Fruit fly (Drosophila melanogaster): ENCODE measurements around the gene Rev1.

Rev1 gene

dm6 chr3L:681793-682369 lies 27.7 kb downstream of the Rev1 start (continued):
- TF ChIP-seq nerfin-1 (tag; optimal IDR thresholded peaks at IDR 0.05) = peak; percentile 61
- TF ChIP-seq Dref (GFP tag; IDR thresholded peaks at IDR 0.05) = peak; percentile 21; the same call in 1 of the 2 replicates
- peak; percentile 80 for TF ChIP-seq CG12659 (GFP tag; optimal IDR thresholded peaks at IDR 0.05)
- peak; percentile 50 for TF ChIP-seq Lhr (GFP tag; optimal IDR thresholded peaks at IDR 0.05)
- TF ChIP-seq slbo (GFP tag; IDR thresholded peaks at IDR 0.05) = peak; percentile 47; the same call in 1 of the 2 replicates
- TF ChIP-seq abd-A (tag; optimal IDR thresholded peaks at IDR 0.05) = peak; percentile 80
- TF ChIP-seq fd102C (GFP tag; optimal IDR thresholded peaks at IDR 0.05) = peak; percentile 23
- TF ChIP-seq CG33557 (GFP tag; optimal IDR thresholded peaks at IDR 0.05) = peak; percentile 44
- TF ChIP-seq Dp (GFP tag; optimal IDR thresholded peaks at IDR 0.05) = peak; percentile 29
- peak; percentile 59 for TF ChIP-seq dm (GFP tag; optimal IDR thresholded peaks at IDR 0.05)
- TF ChIP-seq CG1792 (GFP tag; optimal IDR thresholded peaks at IDR 0.05) = peak; percentile 29
- TF ChIP-seq CG14667 (GFP tag; IDR thresholded peaks at IDR 0.05) = no peak
- peak; percentile 68 for TF ChIP-seq Elba2 (GFP tag; optimal IDR thresholded peaks at IDR 0.05)
- TF ChIP-seq hkb (optimal IDR thresholded peaks at IDR 0.05) = no peak
- peak; percentile 39; the same call in 1 of the 2 replicates for TF ChIP-seq hkb (GFP tag; IDR thresholded peaks at IDR 0.05)
- peak; percentile 32 for TF ChIP-seq CG4282 (GFP tag; optimal IDR thresholded peaks at IDR 0.05)
- peak; percentile 10 for TF ChIP-seq CG30020 (tag; optimal IDR thresholded peaks at IDR 0.05)
- no peak for TF ChIP-seq Mes4 (GFP tag; optimal IDR thresholded peaks at IDR 0.05)
- peak; percentile 47 for TF ChIP-seq CG2120 (GFP tag; optimal IDR thresholded peaks at IDR 0.05)
- TF ChIP-seq CG10274 (GFP tag; optimal IDR thresholded peaks at IDR 0.05) = no peak
- no peak for TF ChIP-seq dati (GFP tag; IDR thresholded peaks at IDR 0.05)
- TF ChIP-seq z (GFP tag; IDR thresholded peaks at IDR 0.05) = peak; percentile 67; the same call in 2 of the 3 replicates
- no peak for TF ChIP-seq H15 (GFP tag; IDR thresholded peaks at IDR 0.05)
- TF ChIP-seq Sry-δ (GFP tag; optimal IDR thresholded peaks at IDR 0.05) = peak; percentile 53
- TF ChIP-seq Taf1 (GFP tag; IDR thresholded peaks at IDR 0.05) = no peak
- no peak for TF ChIP-seq Optix (GFP tag; IDR thresholded peaks at IDR 0.05)
- TF ChIP-seq gsb-n (tag; optimal IDR thresholded peaks at IDR 0.05) = peak; percentile 60
- TF ChIP-seq CG9437 (GFP tag; optimal IDR thresholded peaks at IDR 0.05) = peak; percentile 1
- TF ChIP-seq kni (GFP tag; optimal IDR thresholded peaks at IDR 0.05) = peak; percentile 96
- TF ChIP-seq Med (GFP tag) = peak; percentile 96
- TF ChIP-seq CG16813 (GFP tag; IDR thresholded peaks at IDR 0.05; ENCODE audit: partially characterized antibody) = peak; percentile 17; the same call in 1 of the 3 replicates
- TF ChIP-seq da (GFP tag; optimal IDR thresholded peaks at IDR 0.05) = peak; percentile 7
- no peak for TF ChIP-seq CG4820 (GFP tag; optimal IDR thresholded peaks at IDR 0.05)
- TF ChIP-seq sim (GFP tag; IDR thresholded peaks at IDR 0.05) = no peak
- peak; percentile 29 for TF ChIP-seq Dip3 (GFP tag; optimal IDR thresholded peaks at IDR 0.05)
- TF ChIP-seq Rfx (GFP tag; IDR thresholded peaks at IDR 0.05) = peak; percentile 45
- TF ChIP-seq CG16779 (GFP tag; IDR thresholded peaks at IDR 0.05) = no peak
- TF ChIP-seq Dek (tag; optimal IDR thresholded peaks at IDR 0.05) = no peak
- peak; percentile 74 for TF ChIP-seq sug (tag; optimal IDR thresholded peaks at IDR 0.05)
- peak; percentile 78 for TF ChIP-seq cg (GFP tag; optimal IDR thresholded peaks at IDR 0.05)
- TF ChIP-seq lab (GFP tag; optimal IDR thresholded peaks at IDR 0.05) = peak; percentile 80
- TF ChIP-seq Trl (optimal IDR thresholded peaks at IDR 0.05) = no peak
- TF ChIP-seq Trl (GFP tag; optimal IDR thresholded peaks at IDR 0.05) = peak; percentile 24
- peak; percentile 33 for TF ChIP-seq ATbp (GFP tag; optimal IDR thresholded peaks at IDR 0.05)
- TF ChIP-seq eve (GFP tag; optimal IDR thresholded peaks at IDR 0.05) = no peak
- TF ChIP-seq CG11398 (GFP tag; optimal IDR thresholded peaks at IDR 0.05) = peak; percentile 52
- peak; percentile 40; the same call in 1 of the 3 replicates for TF ChIP-seq knrl (GFP tag; IDR thresholded peaks at IDR 0.05; ENCODE audit: partially characterized antibody)
- peak; percentile 37 for TF ChIP-seq nau (GFP tag; optimal IDR thresholded peaks at IDR 0.05)
- TF ChIP-seq CG15601 (tag; optimal IDR thresholded peaks at IDR 0.05) = peak; percentile 36
- no peak for TF ChIP-seq CG14965 (GFP tag; optimal IDR thresholded peaks at IDR 0.05; ENCODE audit: borderline replicate concordance)
- no peak for TF ChIP-seq CG6175 (GFP tag; IDR thresholded peaks at IDR 0.05)
